Fruit fly (Drosophila melanogaster): ENCODE results near the gene car.

DNA sequence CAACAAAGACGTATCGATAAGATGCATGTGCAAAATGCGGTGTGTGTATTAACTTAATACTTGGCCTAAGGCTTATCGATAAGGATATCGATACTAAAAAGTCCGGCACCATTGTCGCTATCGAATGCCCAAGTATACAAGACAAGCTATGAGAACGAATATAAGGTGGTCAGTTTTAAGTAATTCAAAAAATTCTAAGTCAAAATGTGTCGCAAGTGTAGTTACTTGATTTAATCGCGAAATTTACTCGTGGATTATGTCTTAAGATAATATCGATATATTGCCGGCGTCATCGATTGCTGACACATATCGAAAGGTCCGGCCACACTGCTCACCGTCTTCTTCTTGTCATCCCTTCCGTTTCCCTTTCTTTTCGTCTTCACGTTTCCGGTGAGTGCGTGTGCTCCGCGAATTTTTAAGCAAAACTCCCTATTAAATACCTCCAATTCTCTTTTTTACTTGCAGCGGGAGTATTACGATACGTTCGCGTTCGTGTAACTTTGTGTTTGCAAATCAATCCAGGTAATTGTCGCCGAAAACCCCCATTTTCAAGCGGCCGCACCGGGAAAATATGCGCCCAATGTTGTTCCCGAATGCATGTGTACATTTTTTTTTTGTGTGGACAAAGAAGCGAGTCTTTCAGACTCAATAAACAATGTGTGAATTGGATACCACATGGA lies 32.0 kb downstream of the car start, which contains the start of gene RpS10b:
- TF ChIP-seq Abd-B (GFP tag; optimal IDR thresholded peaks at IDR 0.05) (no peak), Dfd (GFP tag; optimal IDR thresholded peaks at IDR 0.05) (no peak), Mio (GFP tag; optimal IDR thresholded peaks at IDR 0.05) (peak; percentile 52), h (GFP tag; optimal IDR thresholded peaks at IDR 0.05) (peak; percentile 86), usp (GFP tag; optimal IDR thresholded peaks at IDR 0.05) (no peak), br (GFP tag; optimal IDR thresholded peaks at IDR 0.05) (peak; percentile 86)

All from whole organism, wandering third instar larva.